Worm (Caenorhabditis elegans) whole organism, L1 larva: Measurements from ENCODE around the gene str-248.

Experiments
- alr-1 ChIP-seq: fragments of 200-800 bp; sonication (Bioruptor generic); optimal IDR thresholded peaks from 2 replicates; lab custom pipeline; 2018; ENCODE audit warnings: borderline replicate concordance, mild to moderate bottlenecking, missing genetic modification characterization, missing compliant biosample characterization
- blmp-1 ChIP-seq: fragments of 150-350 bp; optimal IDR thresholded peaks from 2 replicates; lab custom pipeline; 2014; ENCODE audit warnings: missing biosample characterization, missing genetic modification characterization
- ces-1 ChIP-seq: fragments of 150-350 bp; optimal IDR thresholded peaks from 2 replicates; lab custom pipeline; 2014; ENCODE audit warnings: missing biosample characterization, missing genetic modification reagents, missing genetic modification characterization
- nhr-11 ChIP-seq: fragments of 150-350 bp; optimal IDR thresholded peaks from 2 replicates; lab custom pipeline; 2014; ENCODE audit warnings: missing biosample characterization, missing genetic modification characterization
- nhr-237 ChIP-seq: fragments of 150-350 bp; optimal IDR thresholded peaks from 2 replicates; lab custom pipeline; 2014; ENCODE audit warnings: missing biosample characterization, missing genetic modification characterization
- snpc-4 ChIP-seq: fragments of 150-350 bp; optimal IDR thresholded peaks from 2 replicates; lab custom pipeline; 2014; ENCODE audit warnings: missing biosample characterization, missing genetic modification characterization
- unc-62 ChIP-seq: fragments of 150-350 bp; optimal IDR thresholded peaks from 2 replicates; lab custom pipeline; 2014; ENCODE audit warnings: missing biosample characterization, missing genetic modification reagents, missing genetic modification characterization

ce11 chrV:15661003-15661402 is 31.6 kb upstream of the str-248 start:
- TF ChIP-seq nhr-11 (tag; lab: Kevin White, UChicago) = no peak
- TF ChIP-seq nhr-237 = no peak
- no peak for TF ChIP-seq ces-1 (GFP tag; lab: Kevin White, UChicago)
- TF ChIP-seq alr-1 = no peak
- peak; percentile 67 for TF ChIP-seq blmp-1
- TF ChIP-seq unc-62 (GFP tag; lab: Kevin White, UChicago) = no peak
- TF ChIP-seq snpc-4 (tag; lab: Kevin White, UChicago) = no peak
